Worm (Caenorhabditis elegans): ENCODE data around the gene unc-41.

ce11 chrV:9921288-9921687 lies 54.8 kb downstream of the unc-41 start, which contains the start of gene ceh-75:
- TF ChIP-seq sem-2 (GFP tag; optimal IDR thresholded peaks at IDR 0.05) = no peak
- no peak for TF ChIP-seq ztf-11 (tag; optimal IDR thresholded peaks at IDR 0.05)
- no peak for TF ChIP-seq nhr-12 (tag; optimal IDR thresholded peaks at IDR 0.05)
- TF ChIP-seq mep-1 (tag; optimal IDR thresholded peaks at IDR 0.05) = no peak
- TF ChIP-seq snpc-4 (tag; optimal IDR thresholded peaks at IDR 0.05) = no peak
- TF ChIP-seq elt-3 (tag; optimal IDR thresholded peaks at IDR 0.05) = no peak
- TF ChIP-seq unc-62 (GFP tag; optimal IDR thresholded peaks at IDR 0.05) = no peak
- TF ChIP-seq unc-39 (tag; optimal IDR thresholded peaks at IDR 0.05) = no peak
